Worm (Caenorhabditis elegans) whole organism, young adult: ENCODE measurements around the gene kin-5.

Experiments used
- B0035.1 ChIP-seq: sonication (generic microtip); optimal IDR thresholded peaks from 2 replicates; lab custom pipeline; 2016; ENCODE audit warnings: missing genetic modification characterization, mild to moderate bottlenecking, missing compliant biosample characterization, missing genotype, missing genetic modification reagents
- B0336.3 ChIP-seq: fragments of 200-800 bp; sonication (Bioruptor generic); IDR thresholded peaks from 2 replicates; pipeline ENCODE4 v1.3.6; 2022; ENCODE audit warnings: missing genetic modification characterization, missing compliant biosample characterization
- C06A6.2 ChIP-seq: fragments of 200-800 bp; sonication (Bioruptor generic); conservative IDR thresholded peaks from 2 replicates; pipeline ENCODE4 v1.3.6; 2022; ENCODE audit warnings: missing genetic modification characterization, missing compliant biosample characterization
- F22D6.2 ChIP-seq: sonication (generic microtip); optimal IDR thresholded peaks from 2 replicates; lab custom pipeline; 2016; ENCODE audit warnings: mild to moderate bottlenecking, missing genetic modification characterization, missing compliant biosample characterization
- F49E8.2 ChIP-seq: sonication (generic microtip); optimal IDR thresholded peaks from 3 replicates; lab custom pipeline; 2017; ENCODE audit warnings: missing genetic modification characterization, mild to moderate bottlenecking, missing compliant biosample characterization, antibody characterized with exemption, moderate library complexity; ENCODE audit not compliant: insufficient read depth
- F52B5.7 ChIP-seq: sonication (generic microtip); optimal IDR thresholded peaks from 2 replicates; lab custom pipeline; 2016; ENCODE audit warnings: mild to moderate bottlenecking, missing genetic modification characterization, missing compliant biosample characterization
- F55B11.4 ChIP-seq: sonication (generic microtip); optimal IDR thresholded peaks from 2 replicates; lab custom pipeline; 2016; ENCODE audit warnings: missing compliant biosample characterization, missing genetic modification characterization, borderline replicate concordance; ENCODE audit not compliant: insufficient read depth
- F57A8.1 ChIP-seq: fragments of 200-800 bp; sonication (Bioruptor generic); optimal IDR thresholded peaks from 2 replicates; lab custom pipeline; 2018; ENCODE audit warnings: mild to moderate bottlenecking, missing genetic modification characterization, moderate library complexity, missing compliant biosample characterization
- K11D2.4 ChIP-seq: fragments of 200-800 bp; sonication (Bioruptor generic); IDR thresholded peaks from 2 replicates; pipeline ENCODE4 v1.3.6; 2022; ENCODE audit warnings: missing genetic modification reagents, missing genetic modification characterization, missing compliant biosample characterization
- K12H6.12 ChIP-seq: fragments of 200-800 bp; sonication (Bioruptor generic); optimal IDR thresholded peaks from 2 replicates; lab custom pipeline; 2018; ENCODE audit warnings: mild to moderate bottlenecking, missing genetic modification characterization, missing compliant biosample characterization
- T07F8.4 ChIP-seq: sonication (generic microtip); optimal IDR thresholded peaks from 2 replicates; lab custom pipeline; 2016; ENCODE audit warnings: mild to moderate bottlenecking, missing genetic modification characterization, moderate library complexity, missing compliant biosample characterization
- Y53G8AR.9 ChIP-seq: fragments of 200-800 bp; sonication (Bioruptor generic); conservative IDR thresholded peaks from 2 replicates; pipeline ENCODE4 v1.3.6; 2022; ENCODE audit warnings: missing genetic modification reagents, missing genetic modification characterization, missing compliant biosample characterization
- Y95B8A.8 ChIP-seq: fragments of 200-800 bp; sonication (Bioruptor generic); IDR thresholded peaks from 2 replicates; pipeline ENCODE4 v1.3.6; 2022; ENCODE audit warnings: missing genetic modification reagents, missing genetic modification characterization, missing compliant biosample characterization
- ZK185.1 ChIP-seq: sonication (generic microtip); optimal IDR thresholded peaks from 2 replicates; lab custom pipeline; 2016; ENCODE audit warnings: mild to moderate bottlenecking, missing genetic modification characterization, missing compliant biosample characterization; ENCODE audit not compliant: poor library complexity, severe bottlenecking
- ccch-3 ChIP-seq: fragments of 200-800 bp; sonication (Bioruptor generic); optimal IDR thresholded peaks from 2 replicates; lab custom pipeline; 2018; ENCODE audit warnings: mild to moderate bottlenecking, missing genetic modification characterization, missing compliant biosample characterization
- cebp-1 ChIP-seq, 2 experiments: fragments of 200-800 bp in 1 of 2; sonication (Bioruptor generic) in 1 of 2; sonication (generic microtip) in 1 of 2; IDR thresholded peaks in 1 of 2; optimal IDR thresholded peaks in 1 of 2; 2 replicates each; pipeline versions ENCODE4 v1.3.6 to Lab custom; 2017 to 2022; ENCODE audit warnings: missing compliant biosample characterization in 2 of 2, missing genetic modification characterization in 2 of 2, mild to moderate bottlenecking in 1 of 2, missing genetic modification reagents in 1 of 2, moderate library complexity in 1 of 2
- ceh-100 ChIP-seq: fragments of 200-800 bp; sonication (Bioruptor generic); IDR thresholded peaks from 2 replicates; pipeline ENCODE4 v1.3.6; 2022; ENCODE audit warnings: missing genetic modification reagents, missing genetic modification characterization, missing compliant biosample characterization
- ceh-58 ChIP-seq: fragments of 200-800 bp; sonication (Bioruptor generic); IDR thresholded peaks from 2 replicates; pipeline ENCODE4 v1.3.6; 2022; ENCODE audit warnings: missing genetic modification characterization, missing compliant biosample characterization
- ceh-91 ChIP-seq: fragments of 200-800 bp; sonication (Bioruptor generic); IDR thresholded peaks from 2 replicates; pipeline ENCODE4 v1.3.6; 2022; ENCODE audit warnings: missing genetic modification reagents, missing genetic modification characterization, missing compliant biosample characterization
- dox-1 ChIP-seq: fragments of 200-800 bp; sonication (Bioruptor generic); IDR thresholded peaks from 2 replicates; pipeline ENCODE4 v1.3.6; 2022; ENCODE audit warnings: missing genetic modification reagents, missing genetic modification characterization, missing compliant biosample characterization
- efl-1 ChIP-seq: fragments of 150-350 bp; optimal IDR thresholded peaks from 2 replicates; lab custom pipeline; 2014; ENCODE audit warnings: missing biosample characterization, missing genetic modification reagents, missing genetic modification characterization
- egl-44 ChIP-seq: fragments of 200-800 bp; sonication (Bioruptor generic); IDR thresholded peaks from 2 replicates; pipeline ENCODE4 v1.3.6; 2022; ENCODE audit warnings: missing genetic modification reagents, missing genetic modification characterization, missing compliant biosample characterization
- egrh-3 ChIP-seq: fragments of 200-800 bp; sonication (Bioruptor generic); IDR thresholded peaks from 2 replicates; pipeline ENCODE4 v1.3.6; 2022; ENCODE audit warnings: missing genetic modification reagents, missing genetic modification characterization, missing compliant biosample characterization
- hmg-1.2 ChIP-seq: fragments of 200-800 bp; sonication (Bioruptor generic); IDR thresholded peaks from 2 replicates; pipeline ENCODE4 v1.3.6; 2022; ENCODE audit warnings: missing genetic modification reagents, missing genetic modification characterization, missing compliant biosample characterization
- hrde-1 ChIP-seq: sonication (generic microtip); optimal IDR thresholded peaks from 2 replicates; lab custom pipeline; 2016; ENCODE audit warnings: missing genetic modification characterization, mild to moderate bottlenecking, missing compliant biosample characterization, moderate library complexity, missing genotype, missing genetic modification reagents, borderline replicate concordance
- lsl-1 ChIP-seq: fragments of 200-800 bp; sonication (Bioruptor generic); optimal IDR thresholded peaks from 2 replicates; lab custom pipeline; 2018; ENCODE audit warnings: mild to moderate bottlenecking, missing genetic modification characterization, moderate library complexity, missing compliant biosample characterization
- madf-8 ChIP-seq: fragments of 200-800 bp; sonication (Bioruptor generic); conservative IDR thresholded peaks from 2 replicates; pipeline ENCODE4 v1.3.6; 2022; ENCODE audit warnings: missing genetic modification reagents, missing genetic modification characterization, missing compliant biosample characterization
- mes-4 ChIP-seq: sonication (generic microtip); optimal IDR thresholded peaks from 2 replicates; lab custom pipeline; 2016; ENCODE audit warnings: missing genotype, missing genetic modification characterization, missing compliant biosample characterization
- nfya-1 ChIP-seq: sonication (generic microtip); optimal IDR thresholded peaks from 2 replicates; lab custom pipeline; 2017; ENCODE audit warnings: antibody characterized with exemption, missing compliant biosample characterization, missing genetic modification characterization, borderline replicate concordance; ENCODE audit not compliant: insufficient read depth
- nfya-2 ChIP-seq: fragments of 200-800 bp; sonication (Bioruptor generic); IDR thresholded peaks from 2 replicates; pipeline ENCODE4 v1.3.6; 2022; ENCODE audit warnings: missing genetic modification reagents, missing genetic modification characterization, missing compliant biosample characterization
- nhr-120 ChIP-seq: fragments of 200-800 bp; sonication (Bioruptor generic); IDR thresholded peaks from 2 replicates; pipeline ENCODE4 v1.3.6; 2022; ENCODE audit warnings: missing genetic modification characterization, missing compliant biosample characterization
- nhr-179 ChIP-seq: sonication (generic microtip); optimal IDR thresholded peaks from 2 replicates; lab custom pipeline; 2016; ENCODE audit warnings: mild to moderate bottlenecking, missing genetic modification characterization, missing compliant biosample characterization
- nhr-80 ChIP-seq: sonication (generic microtip); optimal IDR thresholded peaks from 2 replicates; lab custom pipeline; 2016; ENCODE audit warnings: missing genetic modification characterization, missing compliant biosample characterization
- rec-8 ChIP-seq, 2 experiments: sonication (generic microtip); optimal IDR thresholded peaks; 2 replicates each; lab custom pipeline; 2016; ENCODE audit warnings: mild to moderate bottlenecking in 2 of 2, missing genetic modification characterization in 2 of 2, missing genetic modification reagents in 2 of 2, missing genotype in 2 of 2, missing biosample characterization in 1 of 2, missing compliant biosample characterization in 1 of 2, moderate library complexity in 1 of 2
- snpc-1.1 ChIP-seq: sonication (generic microtip); optimal IDR thresholded peaks from 2 replicates; lab custom pipeline; 2017; ENCODE audit warnings: missing genetic modification characterization, mild to moderate bottlenecking, missing compliant biosample characterization, antibody characterized with exemption, moderate library complexity, missing genotype, missing genetic modification reagents; ENCODE audit not compliant: insufficient read depth
- snpc-3.4 ChIP-seq: sonication (generic microtip); optimal IDR thresholded peaks from 2 replicates; lab custom pipeline; 2017; ENCODE audit warnings: missing genetic modification characterization, mild to moderate bottlenecking, missing compliant biosample characterization, antibody characterized with exemption, moderate library complexity, missing genotype, missing genetic modification reagents
- tbp1 ChIP-seq: fragments of 200-800 bp; sonication (Bioruptor generic); optimal IDR thresholded peaks from 2 replicates; lab custom pipeline; 2018; ENCODE audit warnings: mild to moderate bottlenecking, missing genetic modification characterization, missing compliant biosample characterization
- unc-62 ChIP-seq: fragments of 150-350 bp; optimal IDR thresholded peaks from 2 replicates; lab custom pipeline; 2014; ENCODE audit warnings: missing biosample characterization, missing genetic modification reagents, missing genetic modification characterization
- zim-3 ChIP-seq: sonication (generic microtip); optimal IDR thresholded peaks from 2 replicates; lab custom pipeline; 2017; ENCODE audit warnings: mild to moderate bottlenecking, missing genetic modification characterization, moderate library complexity, missing compliant biosample characterization

The kin-5 gene

ce11 chrIV:9989416-9989815, 20.4 kb upstream of the kin-5 start (continued):
- no peak for TF ChIP-seq K11D2.4 (GFP tag; lab: Robert Waterston, UW)
- TF ChIP-seq nfya-1 (tag; lab: Kevin White, UChicago), result no peak
- TF ChIP-seq snpc-3.4 (tag; lab: Kevin White, UChicago), result no peak
- no peak for TF ChIP-seq efl-1 (GFP tag; lab: Kevin White, UChicago)
- TF ChIP-seq F52B5.7 (tag; lab: Kevin White, UChicago), result no peak
- TF ChIP-seq hmg-1.2, result peak; percentile 9; the same call in 1 of the 2 replicates
- 0 out of 2 replicates have a peak, but pooled peaks have one; percentile 9 for TF ChIP-seq ceh-91 (GFP tag; lab: Robert Waterston, UW)
- TF ChIP-seq egrh-3 (GFP tag; lab: Robert Waterston, UW), result no peak
- TF ChIP-seq nfya-2 (GFP tag; lab: Robert Waterston, UW), result no peak
- TF ChIP-seq F55B11.4 (tag; lab: Kevin White, UChicago), result no peak
- TF ChIP-seq snpc-1.1 (tag; lab: Kevin White, UChicago), result no peak
- TF ChIP-seq Y95B8A.8 (GFP tag; lab: Robert Waterston, UW), result no peak
- TF ChIP-seq madf-8 (GFP tag; lab: Robert Waterston, UW), result no peak
- TF ChIP-seq F49E8.2, result no peak
- no peak for TF ChIP-seq ceh-58 (GFP tag; lab: Robert Waterston, UW)
- no peak for TF ChIP-seq T07F8.4 (tag; lab: Kevin White, UChicago)
- TF ChIP-seq dox-1 (GFP tag; lab: Robert Waterston, UW), result no peak
- no peak for TF ChIP-seq nhr-120 (GFP tag; lab: Robert Waterston, UW)
- TF ChIP-seq nhr-80 (tag; lab: Kevin White, UChicago), result no peak
- TF ChIP-seq ccch-3 (GFP tag; lab: Kevin White, UChicago), result no peak
- no peak for TF ChIP-seq rec-8 (tag; optimal IDR thresholded peaks at IDR 0.05; lab: Kevin White, UChicago)
- no peak; the same call in 1 of the 2 replicates for TF ChIP-seq Y53G8AR.9 (GFP tag; lab: Robert Waterston, UW)
- peak; percentile 57 for TF ChIP-seq hrde-1 (tag; lab: Kevin White, UChicago)
- no peak for TF ChIP-seq C06A6.2 (GFP tag; lab: Robert Waterston, UW)
- TF ChIP-seq unc-62 (GFP tag; lab: Kevin White, UChicago), result no peak
- no peak for TF ChIP-seq mes-4 (tag; lab: Kevin White, UChicago)
- no peak for TF ChIP-seq F57A8.1
- no peak for TF ChIP-seq lsl-1 (GFP tag; lab: Kevin White, UChicago)
- no peak for TF ChIP-seq zim-3 (tag; lab: Kevin White, UChicago)
- TF ChIP-seq egl-44 (GFP tag; lab: Robert Waterston, UW), result no peak
- no peak for TF ChIP-seq K12H6.12 (tag; lab: Kevin White, UChicago)
- peak; percentile 10 for TF ChIP-seq tbp1
- peak; percentile 70 for TF ChIP-seq B0336.3
- TF ChIP-seq ceh-100 (GFP tag; lab: Robert Waterston, UW), result peak; percentile 10; the same call in 1 of the 2 replicates
- TF ChIP-seq cebp-1 (GFP tag; IDR thresholded peaks at IDR 0.05; lab: Robert Waterston, UW), result no peak
- peak; percentile 26 for TF ChIP-seq cebp-1 (tag; optimal IDR thresholded peaks at IDR 0.05; lab: Kevin White, UChicago)
- no peak for TF ChIP-seq B0035.1 (tag; lab: Kevin White, UChicago)
- TF ChIP-seq F22D6.2 (tag; lab: Kevin White, UChicago), result no peak
- TF ChIP-seq nhr-179 (tag; lab: Kevin White, UChicago), result no peak
- no peak for TF ChIP-seq ZK185.1 (tag; lab: Kevin White, UChicago)
